Worm (Caenorhabditis elegans) whole organism, L2 larva: Measurements from ENCODE around the gene C43D7.7.

ENCODE experiments used
- ama-1 ChIP-seq: fragments of 150-350 bp; optimal IDR thresholded peaks from 2 replicates; lab custom pipeline; 2018; ENCODE audit warnings: inconsistent platforms
- elt-3 ChIP-seq: sonication (generic microtip); optimal IDR thresholded peaks from 2 replicates; lab custom pipeline; 2017; ENCODE audit warnings: missing biosample characterization, missing genetic modification characterization
- mdl-1 ChIP-seq, 2 experiments: fragments of 150-350 bp in 1 of 2; sonication (generic microtip) in 1 of 2; optimal IDR thresholded peaks; 2 replicates each; lab custom pipeline; 2017; ENCODE audit warnings: missing biosample characterization in 2 of 2, missing genetic modification characterization in 2 of 2

- TF ChIP-seq elt-3, result no peak
- TF ChIP-seq ama-1, result no peak
- TF ChIP-seq mdl-1 (tag; optimal IDR thresholded peaks at IDR 0.05; lab: Kevin White, UChicago), result no peak
Measured at ce11 chrV:19337333-19337732, 18.0 kb upstream of the C43D7.7 start.
